Worm (Caenorhabditis elegans) whole organism, young adult: ENCODE measurements around the gene cec-3.

Experiments
- D2030.7 ChIP-seq: fragments of 200-800 bp; sonication (Bioruptor generic); IDR thresholded peaks from 2 replicates; pipeline ENCODE4 v1.3.6; 2022; ENCODE audit warnings: missing genetic modification reagents, missing genetic modification characterization, missing compliant biosample characterization
- F49E8.2 ChIP-seq: sonication (generic microtip); optimal IDR thresholded peaks from 3 replicates; lab custom pipeline; 2017; ENCODE audit warnings: missing genetic modification characterization, mild to moderate bottlenecking, missing compliant biosample characterization, antibody characterized with exemption, moderate library complexity; ENCODE audit not compliant: insufficient read depth
- ceh-58 ChIP-seq: fragments of 200-800 bp; sonication (Bioruptor generic); IDR thresholded peaks from 2 replicates; pipeline ENCODE4 v1.3.6; 2022; ENCODE audit warnings: missing genetic modification characterization, missing compliant biosample characterization
- ceh-79 ChIP-seq: sonication (generic microtip); optimal IDR thresholded peaks from 2 replicates; lab custom pipeline; 2017; ENCODE audit warnings: mild to moderate bottlenecking, missing genetic modification characterization, missing compliant biosample characterization
- dpl-1 ChIP-seq: fragments of 150-350 bp; optimal IDR thresholded peaks from 2 replicates; lab custom pipeline; 2014; ENCODE audit warnings: missing biosample characterization, missing genetic modification reagents, missing genetic modification characterization
- efl-1 ChIP-seq: fragments of 150-350 bp; optimal IDR thresholded peaks from 2 replicates; lab custom pipeline; 2014; ENCODE audit warnings: missing biosample characterization, missing genetic modification reagents, missing genetic modification characterization
- egl-44 ChIP-seq: fragments of 200-800 bp; sonication (Bioruptor generic); IDR thresholded peaks from 2 replicates; pipeline ENCODE4 v1.3.6; 2022; ENCODE audit warnings: missing genetic modification reagents, missing genetic modification characterization, missing compliant biosample characterization
- lin-35 ChIP-seq, 3 experiments: fragments of 150-350 bp in 2 of 3; sonication (generic microtip) in 1 of 3; optimal IDR thresholded peaks; 2 replicates each; lab custom pipeline; 2014 to 2018; ENCODE audit warnings: missing biosample characterization in 3 of 3, missing genetic modification characterization in 3 of 3, missing genetic modification reagents in 3 of 3
- mcd-1 ChIP-seq: fragments of 200-800 bp; sonication (Bioruptor generic); IDR thresholded peaks from 2 replicates; pipeline ENCODE4 v1.3.6; 2022; ENCODE audit warnings: missing genetic modification reagents, missing genetic modification characterization, missing compliant biosample characterization
- pha-4 ChIP-seq: fragments of 150-350 bp; sonication (generic microtip); optimal IDR thresholded peaks from 2 replicates; lab custom pipeline; 2014; ENCODE audit warnings: missing biosample characterization, missing genetic modification reagents, missing genetic modification characterization
- sea-2 ChIP-seq: fragments of 200-800 bp; sonication (Bioruptor generic); IDR thresholded peaks from 2 replicates; pipeline ENCODE4 v1.3.6; 2022; ENCODE audit warnings: missing genetic modification characterization, missing compliant biosample characterization
- tbx-9 ChIP-seq: sonication (generic microtip); optimal IDR thresholded peaks from 2 replicates; lab custom pipeline; 2016; ENCODE audit warnings: borderline replicate concordance, missing genetic modification characterization, inconsistent platforms, missing compliant biosample characterization
- zim-3 ChIP-seq: sonication (generic microtip); optimal IDR thresholded peaks from 2 replicates; lab custom pipeline; 2017; ENCODE audit warnings: mild to moderate bottlenecking, missing genetic modification characterization, moderate library complexity, missing compliant biosample characterization

DNA sequence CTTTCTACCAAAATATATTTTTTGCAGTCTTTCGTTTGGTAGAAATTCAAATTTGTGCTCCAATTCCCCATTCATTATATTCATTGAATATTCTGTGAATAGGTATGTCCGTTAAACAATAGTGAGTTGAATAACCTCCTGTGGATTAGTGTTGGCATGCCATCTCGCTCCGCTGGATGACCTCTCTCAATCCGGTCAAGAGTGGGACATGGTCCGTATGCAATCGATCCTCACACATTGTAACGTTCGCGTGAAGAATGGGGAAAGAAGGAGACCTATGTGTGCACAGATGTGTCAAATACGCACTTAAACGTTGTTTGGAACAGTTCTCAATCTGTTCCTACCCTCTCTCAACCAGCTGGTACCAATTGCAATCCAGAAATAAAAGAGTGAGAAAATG lies 44.2 kb downstream of the cec-3 start:
- TF ChIP-seq zim-3 (tag; lab: Kevin White, UChicago) (no peak), sea-2 (GFP tag; lab: Robert Waterston, UW) (no peak), mcd-1 (GFP tag; lab: Robert Waterston, UW) (no peak), dpl-1 (GFP tag; lab: Kevin White, UChicago) (no peak), D2030.7 (GFP tag; lab: Robert Waterston, UW) (no peak), tbx-9 (tag; lab: Kevin White, UChicago) (no peak), pha-4 (tag; lab: Kevin White, UChicago) (no peak), egl-44 (GFP tag; lab: Robert Waterston, UW) (no peak), lin-35 (GFP tag; optimal IDR thresholded peaks at IDR 0.05; lab: Kevin White, UChicago) (no peak), ceh-58 (GFP tag; lab: Robert Waterston, UW) (no peak), F49E8.2 (no peak), ceh-79 (tag; lab: Kevin White, UChicago) (no peak), efl-1 (GFP tag; lab: Kevin White, UChicago) (no peak)
